Worm (Caenorhabditis elegans) whole organism, L1 larva: ENCODE data around the gene C49F8.14.

Experiments
- C34B4.2 ChIP-seq: sonication (generic microtip); optimal IDR thresholded peaks from 2 replicates; lab custom pipeline; 2017; ENCODE audit warnings: mild to moderate bottlenecking, missing genetic modification characterization, missing compliant biosample characterization
- ama-1 ChIP-seq: fragments of 150-350 bp; optimal IDR thresholded peaks from 2 replicates; lab custom pipeline; 2014
- efl-1 ChIP-seq, 4 experiments: fragments of 150-350 bp; optimal IDR thresholded peaks in 3 of 4; peaks in 1 of 4; 1 replicate in 1 of 4; 2 replicates in 3 of 4; lab custom pipeline; 2014; ENCODE audit warnings: missing biosample characterization in 2 of 4, missing genetic modification characterization in 2 of 4, missing genetic modification reagents in 2 of 4
- ets-5 ChIP-seq: fragments of 200-800 bp; sonication (Bioruptor generic); IDR thresholded peaks from 2 replicates; pipeline ENCODE4 v1.3.6; 2022; ENCODE audit warnings: missing genetic modification characterization, missing compliant biosample characterization
- grh-1 ChIP-seq: fragments of 200-800 bp; sonication (Bioruptor generic); IDR thresholded peaks from 2 replicates; pipeline ENCODE4 v1.3.6; 2022; ENCODE audit warnings: missing genetic modification reagents, missing genetic modification characterization, missing compliant biosample characterization
- nhr-12 ChIP-seq: sonication (generic microtip); optimal IDR thresholded peaks from 2 replicates; lab custom pipeline; 2017; ENCODE audit warnings: missing biosample characterization, missing genetic modification characterization
- unc-86 ChIP-seq: sonication (generic microtip); optimal IDR thresholded peaks from 2 replicates; lab custom pipeline; 2016; ENCODE audit warnings: missing genetic modification characterization, missing compliant biosample characterization

- no peak for TF ChIP-seq efl-1 (optimal IDR thresholded peaks at IDR 0.05; lab: Kevin White, UChicago)
- TF ChIP-seq efl-1 (GFP tag; optimal IDR thresholded peaks at IDR 0.05 in 1 of 2; lab: Kevin White, UChicago), result peak in 1 of 2 experiments; percentile 62
- no peak for TF ChIP-seq C34B4.2 (tag; lab: Kevin White, UChicago)
- no peak for TF ChIP-seq unc-86 (tag; lab: Kevin White, UChicago)
- TF ChIP-seq grh-1, result no peak
- TF ChIP-seq nhr-12, result no peak
- TF ChIP-seq ama-1, result no peak
- TF ChIP-seq ets-5 (GFP tag; lab: Robert Waterston, UW), result no peak
Measured at ce11 chrX:13376185-13376584, 564 bp downstream of the C49F8.14 start.
